Worm (Caenorhabditis elegans): ENCODE results near the gene glr-5.

DNA sequence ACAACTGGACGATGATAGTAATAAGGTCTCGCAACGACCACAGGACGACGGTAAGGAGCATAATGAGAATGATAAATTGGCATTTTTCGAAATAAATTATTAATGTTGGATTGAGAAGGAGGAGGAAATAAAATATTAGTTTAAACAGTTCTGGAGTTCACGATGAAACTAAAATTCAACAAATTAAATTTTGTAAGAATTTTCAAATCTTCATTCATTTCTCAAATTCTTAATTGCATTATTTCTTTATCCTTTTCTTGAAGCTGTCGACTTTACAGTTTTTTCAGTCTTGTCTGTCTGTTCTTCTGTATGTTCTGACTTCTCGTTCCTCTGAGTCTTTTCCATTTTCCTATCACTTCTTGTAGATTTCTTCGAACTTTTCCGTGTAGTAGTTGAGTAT, 29.5 kb upstream of the glr-5 start, which contains the start of gene ZC190.7:
- TF ChIP-seq cog-1 (tag; optimal IDR thresholded peaks at IDR 0.05) (no peak), flt-1 (GFP tag; IDR thresholded peaks at IDR 0.05) (no peak), ref-1 (GFP tag; conservative IDR thresholded peaks at IDR 0.05) (no peak), tab-1 (GFP tag; IDR thresholded peaks at IDR 0.05) (no peak), ztf-23 (GFP tag; IDR thresholded peaks at IDR 0.05) (no peak), ztf-29 (GFP tag; IDR thresholded peaks at IDR 0.05) (no peak), med-1 (GFP tag; optimal IDR thresholded peaks at IDR 0.05; ENCODE audit: insufficient read depth) (no peak), T22C8.4 (GFP tag; IDR thresholded peaks at IDR 0.05) (no peak), klf-2 (GFP tag; conservative IDR thresholded peaks at IDR 0.05) (no peak)
